Fruit fly (Drosophila melanogaster): ENCODE measurements around the gene Rac1.

The Rac1 gene

DNA sequence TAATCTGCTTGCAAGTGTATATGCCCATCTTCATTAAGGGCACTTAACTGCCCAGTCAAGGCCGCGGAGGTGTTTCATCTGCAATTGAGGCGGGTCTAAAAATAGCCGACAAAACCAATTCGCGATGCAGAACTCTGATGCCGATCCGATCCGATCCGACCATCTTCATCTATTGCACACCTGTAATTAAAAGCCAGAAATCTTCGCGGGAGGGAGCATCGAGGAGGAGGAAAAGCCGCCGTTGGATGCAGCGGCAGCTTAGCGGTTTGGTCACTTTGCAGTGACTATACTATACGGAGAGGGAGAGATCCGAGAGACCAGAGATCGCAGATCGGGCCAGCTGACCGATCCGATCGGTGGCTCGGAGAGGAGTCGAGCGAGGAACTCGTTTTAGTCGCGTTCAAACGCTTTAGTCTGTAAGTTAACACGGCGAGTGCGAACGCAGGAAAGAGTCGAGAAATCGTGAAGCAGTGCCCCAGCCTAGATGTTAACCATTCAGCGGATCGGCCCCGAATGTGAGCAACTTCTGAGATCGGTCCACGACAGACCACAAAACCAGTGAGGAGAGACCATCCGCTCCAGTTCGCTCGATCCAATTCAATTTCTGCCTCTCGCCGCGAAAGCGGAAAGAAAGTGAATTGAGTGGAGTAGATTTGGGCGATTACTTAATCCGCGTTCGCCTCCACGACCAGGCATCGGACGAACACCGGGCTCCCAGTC, 46.3 kb downstream of the Rac1 start, which contains the start of gene tfc:
TSS of gene tfc (plus strand) at position 389 of the 720 bp plus-strand sequence.
- TF ChIP-seq lilli (GFP tag; optimal IDR thresholded peaks at IDR 0.05) (no peak), CG6272 (GFP tag; IDR thresholded peaks at IDR 0.05) (no peak), wek (GFP tag; optimal IDR thresholded peaks at IDR 0.05) (no peak), insv (GFP tag; optimal IDR thresholded peaks at IDR 0.05) (no peak), cato (GFP tag; optimal IDR thresholded peaks at IDR 0.05; ENCODE audit: borderline replicate concordance) (no peak), CG8388 (GFP tag; optimal IDR thresholded peaks at IDR 0.05) (no peak), Eip74EF (GFP tag; optimal IDR thresholded peaks at IDR 0.05) (peak in 1 of 2 experiments; percentile 14), Jarid2 (GFP tag; optimal IDR thresholded peaks at IDR 0.05) (peak; percentile 64), z (GFP tag; IDR thresholded peaks at IDR 0.05) (peak; percentile 81; the same call in 2 of the 3 replicates), CG10543 (GFP tag; optimal IDR thresholded peaks at IDR 0.05) (peak; percentile 4), CG7372 (GFP tag; IDR thresholded peaks at IDR 0.05) (no peak), CG17829 (tag; optimal IDR thresholded peaks at IDR 0.05) (no peak), crc (GFP tag; optimal IDR thresholded peaks at IDR 0.05) (no peak), Stat92E (GFP tag; optimal IDR thresholded peaks at IDR 0.05) (no peak), pros (GFP tag; optimal IDR thresholded peaks at IDR 0.05) (no peak), CG17186 (GFP tag; optimal IDR thresholded peaks at IDR 0.05) (no peak), pzg (GFP tag; optimal IDR thresholded peaks at IDR 0.05) (no peak), Hsf (GFP tag; optimal IDR thresholded peaks at IDR 0.05) (no peak), BtbVII (GFP tag; optimal IDR thresholded peaks at IDR 0.05) (no peak), oc (tag; optimal IDR thresholded peaks at IDR 0.05) (peak; percentile 18), seq (GFP tag; IDR thresholded peaks at IDR 0.05) (no peak), sens (GFP tag) (peak; percentile 18), Gug (GFP tag; IDR thresholded peaks at IDR 0.05) (no peak), CG12769 (tag; optimal IDR thresholded peaks at IDR 0.05) (peak; percentile 67), CG15073 (GFP tag; optimal IDR thresholded peaks at IDR 0.05) (no peak), ATbp (GFP tag; optimal IDR thresholded peaks at IDR 0.05) (no peak), ewg (GFP tag; optimal IDR thresholded peaks at IDR 0.05) (no peak), sd (tag; optimal IDR thresholded peaks at IDR 0.05) (no peak), sima (GFP tag; optimal IDR thresholded peaks at IDR 0.05) (no peak), Blimp-1 (GFP tag; optimal IDR thresholded peaks at IDR 0.05) (peak; percentile 89), CG11247 (GFP tag; IDR thresholded peaks at IDR 0.05) (no peak), mam (GFP tag; optimal IDR thresholded peaks at IDR 0.05) (no peak), rib (GFP tag; IDR thresholded peaks at IDR 0.05) (no peak), CG9797 (GFP tag; optimal IDR thresholded peaks at IDR 0.05) (no peak), CG12299 (tag; optimal IDR thresholded peaks at IDR 0.05) (no peak), Med (GFP tag) (peak; percentile 42), dati (GFP tag; IDR thresholded peaks at IDR 0.05) (no peak), sug (tag; optimal IDR thresholded peaks at IDR 0.05) (no peak), Trl (optimal IDR thresholded peaks at IDR 0.05) (peak; percentile 11 to 22), Trl (GFP tag; optimal IDR thresholded peaks at IDR 0.05) (no peak), her (GFP tag; optimal IDR thresholded peaks at IDR 0.05) (no peak), gem (tag; optimal IDR thresholded peaks at IDR 0.05) (no peak), Ravus (GFP tag; IDR thresholded peaks at IDR 0.05) (no peak), CG12236 (GFP tag; optimal IDR thresholded peaks at IDR 0.05) (no peak), kni (GFP tag; optimal IDR thresholded peaks at IDR 0.05) (peak; percentile 65), Dad (GFP tag; optimal IDR thresholded peaks at IDR 0.05) (no peak), Rx (GFP tag; IDR thresholded peaks at IDR 0.05) (no peak), esg (GFP tag; conservative IDR thresholded peaks at IDR 0.05) (no peak), nom (GFP tag; optimal IDR thresholded peaks at IDR 0.05) (peak; percentile 55), Lim3 (GFP tag; IDR thresholded peaks at IDR 0.05) (no peak)

Measured in whole organism, embryonic.